Worm (Caenorhabditis elegans): ENCODE data around the gene R10E4.7.

The R10E4.7 gene

DNA sequence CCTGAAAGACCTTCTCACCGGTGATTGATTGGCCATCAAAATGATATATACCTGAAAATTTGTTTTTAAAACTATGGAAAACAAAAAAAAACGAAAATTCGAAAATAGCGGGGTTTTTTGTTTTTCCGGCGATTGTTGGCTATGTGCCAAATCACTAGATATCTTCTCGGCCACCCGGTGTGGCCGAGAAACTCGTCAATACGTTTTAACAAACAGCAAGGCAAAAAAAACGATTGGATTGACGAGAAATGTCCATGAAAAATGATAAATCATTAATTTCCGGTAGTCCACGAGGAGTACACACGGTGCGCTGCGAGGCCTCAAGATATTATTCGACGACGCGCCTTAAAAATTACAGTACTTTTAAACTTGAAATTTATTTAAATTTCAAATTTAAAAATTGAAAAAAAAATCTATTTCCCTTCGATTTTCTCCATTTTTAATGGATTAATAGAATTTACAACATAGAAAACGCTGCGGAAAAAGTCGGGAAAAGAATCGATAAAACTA, 6.4 kb downstream of the R10E4.7 start, which contains the start of gene R10E4.11:
Gene R10E4.11, minus strand, starts transcription at position 51 of the 510 bp plus-strand sequence.
- TF ChIP-seq ceh-48 (tag; optimal IDR thresholded peaks at IDR 0.05): peak; percentile 75
- no peak for TF ChIP-seq nfya-1 (tag; optimal IDR thresholded peaks at IDR 0.05)

DNA sequence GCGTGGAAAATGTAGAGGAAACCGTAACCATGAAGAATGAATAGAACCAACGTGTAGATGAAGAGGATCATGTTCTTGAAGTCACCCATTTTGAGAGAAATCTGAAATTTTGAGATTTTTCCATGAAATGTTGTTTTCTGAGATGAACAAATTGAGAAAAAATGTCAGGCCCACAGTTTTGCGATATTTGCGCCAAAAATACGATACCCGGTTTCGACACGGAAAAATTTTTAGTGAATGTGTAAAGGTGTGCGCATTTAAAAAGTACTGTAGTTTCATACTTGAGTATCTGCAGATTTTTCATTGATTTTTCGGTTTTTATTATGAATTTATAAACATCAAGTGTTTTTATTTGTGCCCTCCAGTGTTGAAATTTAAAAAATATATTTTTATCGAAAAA, 7.7 kb downstream of the R10E4.7 start, which contains the start of gene R10E4.9:
Gene R10E4.9, minus strand, starts transcription at position 101 of the 400 bp plus-strand sequence.
- no peak for TF ChIP-seq pax-1 (tag; optimal IDR thresholded peaks at IDR 0.05)
- TF ChIP-seq ceh-31 (tag; optimal IDR thresholded peaks at IDR 0.05): no peak
- no peak for TF ChIP-seq hlh-15 (tag; optimal IDR thresholded peaks at IDR 0.05)
- TF ChIP-seq ceh-24 (tag; optimal IDR thresholded peaks at IDR 0.05): no peak
- no peak for TF ChIP-seq ceh-45 (GFP tag; IDR thresholded peaks at IDR 0.05)
- no peak for TF ChIP-seq nfya-1 (tag; optimal IDR thresholded peaks at IDR 0.05)
- no peak for TF ChIP-seq ceh-6 (GFP tag; optimal IDR thresholded peaks at IDR 0.05)
- TF ChIP-seq eyg-1 (tag; optimal IDR thresholded peaks at IDR 0.05): no peak
- TF ChIP-seq fax-1 (tag; optimal IDR thresholded peaks at IDR 0.05): no peak
- TF ChIP-seq C38D4.7 (GFP tag; optimal IDR thresholded peaks at IDR 0.05): no peak

DNA sequence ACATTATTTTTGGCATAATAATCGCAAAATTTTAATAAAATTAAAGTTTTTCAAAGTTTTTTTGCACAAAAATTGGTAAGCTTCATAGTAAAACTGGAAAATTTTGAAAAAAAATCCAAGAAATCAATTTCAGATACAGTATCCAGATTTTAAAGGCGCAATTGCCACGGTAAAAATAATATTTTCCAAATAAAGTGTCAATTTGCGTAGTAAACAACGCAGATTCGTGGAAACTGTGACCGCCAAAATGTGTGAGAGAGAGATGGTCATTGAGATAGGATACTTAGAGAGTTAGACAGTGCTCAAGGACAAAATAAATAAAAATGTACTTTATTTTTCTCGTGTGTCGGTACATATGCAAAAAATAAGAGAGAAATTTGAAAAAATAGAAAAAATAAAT, 8.2 kb downstream of the R10E4.7 start:
- TF ChIP-seq hlh-6 (tag; optimal IDR thresholded peaks at IDR 0.05) (no peak), lim-6 (tag; optimal IDR thresholded peaks at IDR 0.05) (no peak), ceh-14 (tag; optimal IDR thresholded peaks at IDR 0.05) (no peak), fax-1 (tag; optimal IDR thresholded peaks at IDR 0.05) (no peak), pax-1 (tag; optimal IDR thresholded peaks at IDR 0.05) (no peak), ahr-1 (tag; optimal IDR thresholded peaks at IDR 0.05) (no peak), nhr-232 (tag; optimal IDR thresholded peaks at IDR 0.05) (no peak), Y22D7AL.16 (tag; optimal IDR thresholded peaks at IDR 0.05) (no peak), nhr-11 (tag; optimal IDR thresholded peaks at IDR 0.05) (no peak), ceh-2 (tag; optimal IDR thresholded peaks at IDR 0.05) (no peak), sox-4 (tag; optimal IDR thresholded peaks at IDR 0.05) (no peak), eyg-1 (tag; optimal IDR thresholded peaks at IDR 0.05) (no peak), ceh-48 (tag; optimal IDR thresholded peaks at IDR 0.05) (no peak), ceh-18 (tag; optimal IDR thresholded peaks at IDR 0.05) (no peak), gmeb-2 (tag; optimal IDR thresholded peaks at IDR 0.05) (no peak), hlh-15 (tag; optimal IDR thresholded peaks at IDR 0.05) (no peak), pag-3 (tag; optimal IDR thresholded peaks at IDR 0.05; ENCODE audit: borderline replicate concordance) (no peak), fkh-10 (GFP tag; optimal IDR thresholded peaks at IDR 0.05) (no peak), nfya-1 (tag; optimal IDR thresholded peaks at IDR 0.05) (no peak)

DNA sequence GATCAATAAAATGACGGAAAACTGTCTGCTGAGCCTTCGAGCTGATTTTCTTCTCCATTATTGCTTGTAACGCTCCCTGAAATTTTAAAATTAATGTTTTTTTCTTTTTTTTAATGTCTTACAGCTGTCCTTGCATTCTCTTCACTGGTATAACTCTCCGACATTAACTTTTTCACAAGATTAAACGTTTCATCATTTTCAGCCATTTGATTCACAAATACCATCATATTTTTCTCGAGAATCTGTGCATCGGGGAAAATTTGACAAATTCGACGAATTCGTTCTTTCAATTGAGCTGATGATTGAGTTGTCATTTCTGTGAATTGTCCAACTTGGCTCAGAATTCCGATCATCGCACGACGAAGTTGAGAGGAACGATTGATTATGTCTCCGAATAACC, 14.7 kb downstream of the R10E4.7 start:
- TF ChIP-seq unc-3 (GFP tag; conservative IDR thresholded peaks at IDR 0.05): no peak
- TF ChIP-seq unc-3 (tag; optimal IDR thresholded peaks at IDR 0.05): no peak
- no peak for TF ChIP-seq lin-11 (tag; optimal IDR thresholded peaks at IDR 0.05)
- no peak for TF ChIP-seq tbx-7 (tag; optimal IDR thresholded peaks at IDR 0.05)
- no peak for TF ChIP-seq hlh-30 (tag; optimal IDR thresholded peaks at IDR 0.05; ENCODE audit: insufficient read depth)
- TF ChIP-seq pag-3 (tag; optimal IDR thresholded peaks at IDR 0.05; ENCODE audit: borderline replicate concordance): no peak
- TF ChIP-seq ttx-3 (tag; optimal IDR thresholded peaks at IDR 0.05): no peak
- TF ChIP-seq mec-3 (tag; optimal IDR thresholded peaks at IDR 0.05; ENCODE audit: borderline replicate concordance): no peak
- TF ChIP-seq pha-4 (tag; optimal IDR thresholded peaks at IDR 0.05): no peak
- no peak for TF ChIP-seq unc-86 (tag; optimal IDR thresholded peaks at IDR 0.05)
- no peak for TF ChIP-seq unc-55 (GFP tag; optimal IDR thresholded peaks at IDR 0.05)
- TF ChIP-seq ama-1 (optimal IDR thresholded peaks at IDR 0.05): no peak
- no peak for TF ChIP-seq odd-2 (tag; optimal IDR thresholded peaks at IDR 0.05)

Data from whole organism, late embryonic.